Worm (Caenorhabditis elegans) whole organism, L1 larva: ENCODE measurements around the gene his-18.

Source experiments
- ceh-82 ChIP-seq, 3 experiments: fragments of 150-350 bp in 1 of 3; sonication (generic microtip) in 2 of 3; optimal IDR thresholded peaks; 2 replicates each; lab custom pipeline; 2014 to 2017; ENCODE audit warnings: missing biosample characterization in 3 of 3, missing genetic modification characterization in 3 of 3
- ceh-88 ChIP-seq: fragments of 200-800 bp; sonication (Bioruptor generic); IDR thresholded peaks from 2 replicates; pipeline ENCODE4 v1.3.6; 2022; ENCODE audit warnings: missing genetic modification characterization, missing compliant biosample characterization
- hpl-2 ChIP-seq: fragments of 150-350 bp; optimal IDR thresholded peaks from 2 replicates; lab custom pipeline; 2014; ENCODE audit warnings: missing biosample characterization, missing genetic modification reagents, missing genetic modification characterization
- jun-1 ChIP-seq: fragments of 150-350 bp; optimal IDR thresholded peaks from 2 replicates; lab custom pipeline; 2014; ENCODE audit warnings: missing biosample characterization, missing genetic modification reagents, missing genetic modification characterization
- lin-13 ChIP-seq: fragments of 150-350 bp; optimal IDR thresholded peaks from 2 replicates; lab custom pipeline; 2014; ENCODE audit warnings: missing biosample characterization, missing genetic modification reagents, missing genetic modification characterization
- lin-39 ChIP-seq: fragments of 150-350 bp; optimal IDR thresholded peaks from 2 replicates; lab custom pipeline; 2014; ENCODE audit warnings: missing biosample characterization, missing genetic modification reagents, missing genetic modification characterization
- nhr-19 ChIP-seq: fragments of 200-800 bp; sonication (Bioruptor generic); conservative IDR thresholded peaks from 2 replicates; pipeline ENCODE4 v1.3.6; 2022; ENCODE audit warnings: missing genetic modification characterization, missing compliant biosample characterization
- nhr-237 ChIP-seq: fragments of 150-350 bp; optimal IDR thresholded peaks from 2 replicates; lab custom pipeline; 2014; ENCODE audit warnings: missing biosample characterization, missing genetic modification characterization
- nhr-28 ChIP-seq: fragments of 150-350 bp; optimal IDR thresholded peaks from 2 replicates; lab custom pipeline; 2014; ENCODE audit warnings: missing biosample characterization, missing genetic modification characterization
- ztf-4 ChIP-seq: fragments of 150-350 bp; optimal IDR thresholded peaks from 2 replicates; lab custom pipeline; 2014; ENCODE audit warnings: missing biosample characterization, missing genetic modification characterization

DNA sequence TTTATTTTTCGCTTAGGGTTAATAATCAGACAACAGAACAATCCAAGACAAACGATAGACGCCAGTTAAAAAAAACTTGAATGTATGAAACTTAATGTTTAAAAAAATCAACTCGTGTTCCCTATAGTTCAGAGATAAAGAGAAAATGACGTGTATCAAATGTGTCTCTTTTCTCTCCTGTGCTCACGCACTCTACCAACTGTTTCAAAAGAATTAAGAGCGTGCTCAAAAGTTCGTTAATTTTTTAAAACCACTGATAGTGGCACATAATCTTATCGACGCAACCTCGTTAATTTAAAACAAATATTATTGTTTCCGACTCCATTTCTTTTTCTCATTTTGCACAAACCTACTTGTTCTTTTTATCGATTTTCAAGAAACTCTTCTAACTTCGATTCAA lies 7.6 kb downstream of the his-18 start:
- no peak for TF ChIP-seq ztf-4 (tag; lab: Kevin White, UChicago)
- TF ChIP-seq nhr-28 (tag; lab: Kevin White, UChicago), result no peak
- TF ChIP-seq nhr-19 (GFP tag; lab: Robert Waterston, UW), result no peak
- no peak for TF ChIP-seq nhr-237 (tag; lab: Kevin White, UChicago)
- no peak for TF ChIP-seq lin-39 (tag; lab: Kevin White, UChicago)
- no peak for TF ChIP-seq ceh-88 (GFP tag; lab: Robert Waterston, UW)
- no peak for TF ChIP-seq ceh-82 (tag; optimal IDR thresholded peaks at IDR 0.05; lab: Kevin White, UChicago)
- no peak for TF ChIP-seq hpl-2 (GFP tag; lab: Kevin White, UChicago)
- no peak for TF ChIP-seq lin-13 (GFP tag; lab: Kevin White, UChicago)
- TF ChIP-seq jun-1, result no peak
